Worm (Caenorhabditis elegans) whole organism, L4 larva: ENCODE results near the gene ZC13.1.

ENCODE experiments used
- D1046.2 ChIP-seq: fragments of 200-800 bp; sonication (Bioruptor generic); IDR thresholded peaks from 2 replicates; pipeline ENCODE4 v1.3.6; 2022; ENCODE audit warnings: missing genetic modification characterization, missing compliant biosample characterization
- F26F4.8 ChIP-seq: fragments of 200-800 bp; sonication (Bioruptor generic); conservative IDR thresholded peaks from 2 replicates; pipeline ENCODE4 v1.3.6; 2022; ENCODE audit warnings: missing genetic modification characterization, missing compliant biosample characterization
- F37D6.2 ChIP-seq: sonication (generic microtip); optimal IDR thresholded peaks from 2 replicates; lab custom pipeline; 2016; ENCODE audit warnings: mild to moderate bottlenecking, missing genetic modification characterization, missing compliant biosample characterization
- F44E2.7 ChIP-seq: fragments of 200-800 bp; sonication (Bioruptor generic); IDR thresholded peaks from 2 replicates; pipeline ENCODE4 v2.1.2; 2022; ENCODE audit warnings: missing genetic modification characterization, missing compliant biosample characterization
- R02D3.7 ChIP-seq: fragments of 150-350 bp; sonication (generic microtip); optimal IDR thresholded peaks from 3 replicates; lab custom pipeline; 2014; ENCODE audit warnings: missing biosample characterization, missing genetic modification characterization
- aha-1 ChIP-seq: fragments of 150-350 bp; peaks from one replicate; lab custom pipeline; 2014; ENCODE audit warnings: missing biosample characterization, missing genetic modification characterization
- aly-2 ChIP-seq: sonication (generic microtip); optimal IDR thresholded peaks from 2 replicates; lab custom pipeline; 2018; ENCODE audit warnings: missing biosample characterization, missing genetic modification characterization
- ama-1 ChIP-seq: fragments of 150-350 bp; optimal IDR thresholded peaks from 2 replicates; lab custom pipeline; 2014; ENCODE audit warnings: inconsistent platforms, mixed read lengths
- attf-4 ChIP-seq: sonication (generic microtip); optimal IDR thresholded peaks from 3 replicates; lab custom pipeline; 2017; ENCODE audit warnings: missing biosample characterization, missing genetic modification characterization
- ceh-20 ChIP-seq: fragments of 200-800 bp; sonication (Bioruptor generic); IDR thresholded peaks from 2 replicates; pipeline ENCODE4 v1.3.6; 2022; ENCODE audit warnings: missing genetic modification reagents, missing genetic modification characterization, missing compliant biosample characterization
- ceh-62 ChIP-seq: sonication (generic microtip); optimal IDR thresholded peaks from 2 replicates; lab custom pipeline; 2017; ENCODE audit warnings: missing biosample characterization, missing genetic modification characterization
- ceh-82 ChIP-seq: sonication (generic microtip); optimal IDR thresholded peaks from 2 replicates; lab custom pipeline; 2017; ENCODE audit warnings: missing biosample characterization, missing genetic modification characterization
- ces-1 ChIP-seq: fragments of 150-350 bp; sonication (generic microtip); optimal IDR thresholded peaks from 4 replicates; lab custom pipeline; 2014; ENCODE audit warnings: missing biosample characterization, missing genetic modification reagents, missing genetic modification characterization
- cey-2 ChIP-seq: sonication (generic microtip); optimal IDR thresholded peaks from 3 replicates; lab custom pipeline; 2017; ENCODE audit warnings: missing genetic modification characterization, mild to moderate bottlenecking, missing compliant biosample characterization, antibody characterized with exemption, borderline replicate concordance; ENCODE audit not compliant: insufficient read depth
- daf-16 ChIP-seq, 3 experiments: sonication (generic microtip); optimal IDR thresholded peaks; 2 replicates each; lab custom pipeline; 2016 to 2017; ENCODE audit warnings: missing genetic modification characterization in 3 of 3, missing genetic modification reagents in 3 of 3, mild to moderate bottlenecking in 2 of 3, missing compliant biosample characterization in 2 of 3, missing biosample characterization in 1 of 3, moderate library complexity in 1 of 3
- dve-1 ChIP-seq: sonication (generic microtip); optimal IDR thresholded peaks from 2 replicates; lab custom pipeline; 2017; ENCODE audit warnings: antibody characterized with exemption, mild to moderate bottlenecking, missing genetic modification characterization, missing compliant biosample characterization; ENCODE audit not compliant: insufficient read depth
- hif-1 ChIP-seq, 2 experiments: sonication (generic microtip); optimal IDR thresholded peaks; 2 replicates each; lab custom pipeline; 2016 to 2017; ENCODE audit warnings: missing compliant biosample characterization in 2 of 2, missing genetic modification characterization in 2 of 2, missing genetic modification reagents in 2 of 2, missing genotype in 2 of 2, mild to moderate bottlenecking in 1 of 2
- hlh-11 ChIP-seq: fragments of 200-800 bp; sonication (Bioruptor generic); optimal IDR thresholded peaks from 2 replicates; lab custom pipeline; 2018; ENCODE audit warnings: mild to moderate bottlenecking, missing genetic modification characterization, missing compliant biosample characterization
- lin-1 ChIP-seq: fragments of 200-800 bp; sonication (Bioruptor generic); IDR thresholded peaks from 2 replicates; pipeline ENCODE4 v1.3.6; 2022; ENCODE audit warnings: missing genetic modification reagents, missing genetic modification characterization, missing compliant biosample characterization
- lin-29 ChIP-seq: fragments of 200-800 bp; sonication (Bioruptor generic); IDR thresholded peaks from 2 replicates; pipeline ENCODE4 v1.3.6; 2022; ENCODE audit warnings: missing genetic modification reagents, missing genetic modification characterization, missing compliant biosample characterization
- madf-9 ChIP-seq: fragments of 200-800 bp; sonication (Bioruptor generic); conservative IDR thresholded peaks from 2 replicates; pipeline ENCODE4 v1.3.6; 2022; ENCODE audit warnings: missing genetic modification reagents, missing genetic modification characterization, missing compliant biosample characterization
- mes-2 ChIP-seq: sonication (generic microtip); optimal IDR thresholded peaks from 2 replicates; lab custom pipeline; 2016; ENCODE audit warnings: missing genotype, mild to moderate bottlenecking, missing genetic modification characterization, missing compliant biosample characterization; ENCODE audit not compliant: poor library complexity, severe bottlenecking
- mxl-2 ChIP-seq: fragments of 200-800 bp; sonication (Bioruptor generic); conservative IDR thresholded peaks from 2 replicates; pipeline ENCODE4 v1.3.6; 2022; ENCODE audit warnings: missing genetic modification reagents, missing genetic modification characterization, missing compliant biosample characterization
- nhr-102 ChIP-seq: sonication (generic microtip); optimal IDR thresholded peaks from 2 replicates; lab custom pipeline; 2016; ENCODE audit warnings: mild to moderate bottlenecking, missing genetic modification characterization, moderate library complexity, missing compliant biosample characterization
- nhr-28 ChIP-seq: fragments of 150-350 bp; optimal IDR thresholded peaks from 2 replicates; lab custom pipeline; 2014; ENCODE audit warnings: missing biosample characterization, missing genetic modification characterization
- nhr-42 ChIP-seq: fragments of 200-800 bp; sonication (Bioruptor generic); IDR thresholded peaks from 2 replicates; pipeline ENCODE4 v1.3.6; 2022; ENCODE audit warnings: missing genetic modification characterization, missing compliant biosample characterization
- pqm-1 ChIP-seq: sonication (generic microtip); optimal IDR thresholded peaks from 2 replicates; lab custom pipeline; 2017; ENCODE audit warnings: missing biosample characterization, missing genetic modification characterization
- set-16 ChIP-seq: fragments of 200-800 bp; sonication (Bioruptor generic); IDR thresholded peaks from 2 replicates; pipeline ENCODE4 v1.3.6; 2022; ENCODE audit warnings: missing genetic modification reagents, missing genetic modification characterization, missing compliant biosample characterization
- snpc-4 ChIP-seq: fragments of 150-350 bp; optimal IDR thresholded peaks from 2 replicates; lab custom pipeline; 2014; ENCODE audit warnings: missing biosample characterization, missing genetic modification characterization
- tra-1 ChIP-seq: fragments of 200-800 bp; sonication (Bioruptor generic); IDR thresholded peaks from 2 replicates; pipeline ENCODE4 v1.3.6; 2022; ENCODE audit warnings: missing genetic modification reagents, missing genetic modification characterization, missing compliant biosample characterization
- unc-62 ChIP-seq, 3 experiments: fragments of 150-350 bp in 1 of 3; sonication (generic microtip); optimal IDR thresholded peaks in 2 of 3; peaks in 1 of 3; 1 replicate in 1 of 3; 2 replicates in 2 of 3; lab custom pipeline; 2014 to 2017; ENCODE audit warnings: missing biosample characterization in 3 of 3, missing genetic modification characterization in 3 of 3, missing genetic modification reagents in 3 of 3, missing genotype in 1 of 3
- vab-7 ChIP-seq: fragments of 200-800 bp; sonication (Bioruptor generic); IDR thresholded peaks from 2 replicates; pipeline ENCODE4 v1.3.6; 2022; ENCODE audit warnings: missing genetic modification reagents, missing genetic modification characterization, missing compliant biosample characterization

The ZC13.1 gene

ce11 chrX:871957-872715, 4.9 kb upstream of the ZC13.1 start, which contains the start of gene F56F10.1:
TSS of gene F56F10.1 (plus strand) at chrX:872603.
- TF ChIP-seq R02D3.7 (tag; lab: Kevin White, UChicago): no peak
- TF ChIP-seq nhr-102 (tag; lab: Kevin White, UChicago): no peak
- TF ChIP-seq pqm-1 (tag; lab: Kevin White, UChicago): peak; percentile 87
- 0 out of 2 replicates have a peak, but pooled peaks have one; percentile 19 for TF ChIP-seq F26F4.8 (GFP tag; lab: Robert Waterston, UW)
- no peak for TF ChIP-seq dve-1 (tag; lab: Kevin White, UChicago)
- TF ChIP-seq nhr-28 (tag; lab: Kevin White, UChicago): peak; percentile 19
- TF ChIP-seq attf-4 (tag; lab: Kevin White, UChicago): no peak
- TF ChIP-seq madf-9 (GFP tag; lab: Robert Waterston, UW): no peak
- peak; percentile 38; the same call in 1 of the 2 replicates for TF ChIP-seq mxl-2 (GFP tag; lab: Robert Waterston, UW)
- TF ChIP-seq set-16 (GFP tag; lab: Robert Waterston, UW): peak; percentile 61
- no peak for TF ChIP-seq hif-1 (tag; optimal IDR thresholded peaks at IDR 0.05; lab: Kevin White, UChicago)
- TF ChIP-seq vab-7: 0 out of 2 replicates have a peak, but pooled peaks have one; percentile 34
- TF ChIP-seq hlh-11 (tag; lab: Kevin White, UChicago): peak; percentile 8
- no peak for TF ChIP-seq daf-16 (GFP tag; optimal IDR thresholded peaks at IDR 0.05; lab: Kevin White, UChicago)
- peak; percentile 36 for TF ChIP-seq daf-16 (tag; optimal IDR thresholded peaks at IDR 0.05; lab: Kevin White, UChicago)
- peak in 1 of 2 experiments; percentile 53 for TF ChIP-seq unc-62 (GFP tag; optimal IDR thresholded peaks at IDR 0.05 in 1 of 2; lab: Kevin White, UChicago)
- TF ChIP-seq unc-62 (tag; optimal IDR thresholded peaks at IDR 0.05; lab: Kevin White, UChicago): no peak
- TF ChIP-seq tra-1: no peak
- TF ChIP-seq snpc-4 (tag; lab: Kevin White, UChicago): peak; percentile 51
- no peak for TF ChIP-seq F37D6.2 (tag; lab: Kevin White, UChicago)
- no peak for TF ChIP-seq ama-1
- TF ChIP-seq ceh-82 (tag; lab: Kevin White, UChicago): no peak
- TF ChIP-seq mes-2 (tag; lab: Kevin White, UChicago): no peak

- peak in 1 of 2 experiments; percentile 95 for TF ChIP-seq unc-62 (GFP tag; optimal IDR thresholded peaks at IDR 0.05 in 1 of 2; lab: Kevin White, UChicago)
- no peak for TF ChIP-seq unc-62 (tag; optimal IDR thresholded peaks at IDR 0.05; lab: Kevin White, UChicago)
- no peak for TF ChIP-seq lin-29
Measured at ce11 chrX:873634-874033, 3.4 kb upstream of the ZC13.1 start.

- TF ChIP-seq vab-7: no peak
- TF ChIP-seq aha-1 (tag; lab: Kevin White, UChicago): peak; percentile 6
- no peak for TF ChIP-seq ama-1
- peak in 1 of 2 experiments; percentile 66 for TF ChIP-seq unc-62 (GFP tag; optimal IDR thresholded peaks at IDR 0.05 in 1 of 2; lab: Kevin White, UChicago)
- no peak for TF ChIP-seq unc-62 (tag; optimal IDR thresholded peaks at IDR 0.05; lab: Kevin White, UChicago)
- TF ChIP-seq F44E2.7 (GFP tag; lab: Robert Waterston, UW): no peak
- TF ChIP-seq nhr-28 (tag; lab: Kevin White, UChicago): no peak
Measured at ce11 chrX:880367-880766, 3.3 kb downstream of the ZC13.1 start, which contains the start of gene ZC13.2. TSS of gene ZC13.2 (plus strand) at chrX:880667.

ce11 chrX:888294-888693, 11.3 kb downstream of the ZC13.1 start, which contains the start of gene mam-1:
TSS of gene mam-1 (minus strand) at chrX:888394.
- TF ChIP-seq cey-2 (tag; lab: Kevin White, UChicago) (no peak), aly-2 (tag; lab: Kevin White, UChicago) (no peak), F37D6.2 (tag; lab: Kevin White, UChicago) (no peak), ceh-62 (tag; lab: Kevin White, UChicago) (no peak), ces-1 (GFP tag; lab: Kevin White, UChicago) (no peak), madf-9 (GFP tag; lab: Robert Waterston, UW) (no peak), D1046.2 (GFP tag; lab: Robert Waterston, UW) (no peak), lin-1 (no peak), nhr-42 (GFP tag; lab: Robert Waterston, UW) (no peak), ceh-20 (GFP tag; lab: Robert Waterston, UW) (no peak), vab-7 (no peak)
- TF ChIP-seq, all 104 proteins: peak for 0
